Fruit fly (Drosophila melanogaster): ENCODE results near the gene comm3.

- TF ChIP-seq EcR (GFP tag; optimal IDR thresholded peaks at IDR 0.05) = no peak
- TF ChIP-seq CG8478 (optimal IDR thresholded peaks at IDR 0.05) = no peak
- TF ChIP-seq psq (optimal IDR thresholded peaks at IDR 0.05) = no peak
Observed at dm6 chr3L:15563851-15564106, 83.8 kb downstream of the comm3 start.

All from whole organism.